Worm (Caenorhabditis elegans) whole organism, L1 larva: ENCODE measurements around the gene srh-47.
A peak's percentile ranks its signal among the peaks of the same experiment; 100 is the strongest.

Experiments
- C04F5.9 ChIP-seq: sonication (generic microtip); optimal IDR thresholded peaks from 2 replicates; lab custom pipeline; 2016; ENCODE audit warnings: missing genetic modification characterization, missing compliant biosample characterization
- C16A3.4 ChIP-seq: fragments of 150-350 bp; optimal IDR thresholded peaks from 2 replicates; lab custom pipeline; 2014; ENCODE audit warnings: missing biosample characterization, missing genetic modification characterization
- F16B12.6 ChIP-seq: fragments of 150-350 bp; optimal IDR thresholded peaks from 2 replicates; lab custom pipeline; 2014; ENCODE audit warnings: missing biosample characterization, missing genetic modification characterization
- aha-1 ChIP-seq: fragments of 150-350 bp; optimal IDR thresholded peaks from 2 replicates; lab custom pipeline; 2014; ENCODE audit warnings: missing biosample characterization, missing genetic modification characterization
- aly-2 ChIP-seq: fragments of 150-350 bp; optimal IDR thresholded peaks from 2 replicates; lab custom pipeline; 2014; ENCODE audit warnings: missing biosample characterization, missing genetic modification characterization
- blmp-1 ChIP-seq: fragments of 150-350 bp; optimal IDR thresholded peaks from 2 replicates; lab custom pipeline; 2014; ENCODE audit warnings: missing biosample characterization, missing genetic modification characterization
- ceh-63 ChIP-seq: fragments of 200-800 bp; sonication (Bioruptor generic); optimal IDR thresholded peaks from 2 replicates; lab custom pipeline; 2018; ENCODE audit warnings: mild to moderate bottlenecking, missing genetic modification characterization, missing compliant biosample characterization
- ceh-8 ChIP-seq: fragments of 200-800 bp; sonication (Bioruptor generic); optimal IDR thresholded peaks from 2 replicates; lab custom pipeline; 2018; ENCODE audit warnings: mild to moderate bottlenecking, missing genetic modification characterization, moderate library complexity, missing compliant biosample characterization
- ceh-88 ChIP-seq: fragments of 200-800 bp; sonication (Bioruptor generic); IDR thresholded peaks from 2 replicates; pipeline ENCODE4 v1.3.6; 2022; ENCODE audit warnings: missing genetic modification characterization, missing compliant biosample characterization
- ces-1 ChIP-seq: fragments of 150-350 bp; optimal IDR thresholded peaks from 2 replicates; lab custom pipeline; 2014; ENCODE audit warnings: missing biosample characterization, missing genetic modification reagents, missing genetic modification characterization
- efl-1 ChIP-seq, 4 experiments: fragments of 150-350 bp; optimal IDR thresholded peaks in 3 of 4; peaks in 1 of 4; 1 replicate in 1 of 4; 2 replicates in 3 of 4; lab custom pipeline; 2014; ENCODE audit warnings: missing biosample characterization in 2 of 4, missing genetic modification characterization in 2 of 4, missing genetic modification reagents in 2 of 4
- egl-13 ChIP-seq: sonication (generic microtip); optimal IDR thresholded peaks from 2 replicates; lab custom pipeline; 2016; ENCODE audit warnings: missing genotype, missing genetic modification reagents, missing genetic modification characterization, missing compliant biosample characterization
- fkh-10 ChIP-seq: sonication (generic microtip); optimal IDR thresholded peaks from 2 replicates; lab custom pipeline; 2017; ENCODE audit warnings: missing biosample characterization, missing genetic modification reagents, missing genetic modification characterization
- fos-1 ChIP-seq: fragments of 150-350 bp; optimal IDR thresholded peaks from 2 replicates; lab custom pipeline; 2014; ENCODE audit warnings: missing biosample characterization, missing genetic modification characterization
- grh-1 ChIP-seq: fragments of 200-800 bp; sonication (Bioruptor generic); IDR thresholded peaks from 2 replicates; pipeline ENCODE4 v1.3.6; 2022; ENCODE audit warnings: missing genetic modification reagents, missing genetic modification characterization, missing compliant biosample characterization
- hpl-2 ChIP-seq: fragments of 150-350 bp; optimal IDR thresholded peaks from 2 replicates; lab custom pipeline; 2014; ENCODE audit warnings: missing biosample characterization, missing genetic modification reagents, missing genetic modification characterization
- isw-1 ChIP-seq: fragments of 200-800 bp; sonication (Bioruptor generic); IDR thresholded peaks from 2 replicates; pipeline ENCODE4 v1.3.6; 2022; ENCODE audit warnings: missing genetic modification characterization, missing compliant biosample characterization
- lin-13 ChIP-seq: fragments of 150-350 bp; optimal IDR thresholded peaks from 2 replicates; lab custom pipeline; 2014; ENCODE audit warnings: missing biosample characterization, missing genetic modification reagents, missing genetic modification characterization
- lin-35 ChIP-seq, 2 experiments: fragments of 150-350 bp; optimal IDR thresholded peaks; 2 replicates each; lab custom pipeline; 2014; ENCODE audit warnings: missing biosample characterization in 2 of 2, missing genetic modification characterization in 2 of 2, missing genetic modification reagents in 2 of 2
- lsy-2 ChIP-seq, 2 experiments: fragments of 150-350 bp; optimal IDR thresholded peaks; 2 replicates each; lab custom pipeline; 2014; ENCODE audit warnings: missing biosample characterization in 2 of 2, missing genetic modification characterization in 2 of 2
- mdl-1 ChIP-seq, 2 experiments: fragments of 150-350 bp; optimal IDR thresholded peaks; 2 replicates each; lab custom pipeline; 2014 to 2017; ENCODE audit warnings: missing biosample characterization in 2 of 2, missing genetic modification characterization in 2 of 2, inconsistent platforms in 1 of 2
- mep-1 ChIP-seq: fragments of 150-350 bp; optimal IDR thresholded peaks from 2 replicates; lab custom pipeline; 2014; ENCODE audit warnings: missing biosample characterization, missing genetic modification characterization
- nhr-11 ChIP-seq: fragments of 150-350 bp; optimal IDR thresholded peaks from 2 replicates; lab custom pipeline; 2014; ENCODE audit warnings: missing biosample characterization, missing genetic modification characterization
- nhr-12 ChIP-seq: sonication (generic microtip); optimal IDR thresholded peaks from 2 replicates; lab custom pipeline; 2017; ENCODE audit warnings: missing biosample characterization, missing genetic modification characterization
- nhr-84 ChIP-seq: sonication (generic microtip); optimal IDR thresholded peaks from 2 replicates; lab custom pipeline; 2017; ENCODE audit warnings: missing biosample characterization, missing genetic modification characterization
- nhr-90 ChIP-seq: sonication (generic microtip); optimal IDR thresholded peaks from 2 replicates; lab custom pipeline; 2016; ENCODE audit warnings: mild to moderate bottlenecking, missing genetic modification characterization, missing compliant biosample characterization; ENCODE audit not compliant: poor library complexity
- pag-3 ChIP-seq: sonication (generic microtip); optimal IDR thresholded peaks from 2 replicates; lab custom pipeline; 2017; ENCODE audit warnings: missing genetic modification characterization, mild to moderate bottlenecking, missing compliant biosample characterization, antibody characterized with exemption, borderline replicate concordance; ENCODE audit not compliant: insufficient read depth
- skn-1 ChIP-seq: fragments of 150-350 bp; optimal IDR thresholded peaks from 2 replicates; lab custom pipeline; 2014; ENCODE audit warnings: missing biosample characterization, missing genetic modification characterization
- snu-23 ChIP-seq: sonication (generic microtip); optimal IDR thresholded peaks from 2 replicates; lab custom pipeline; 2016; ENCODE audit warnings: missing genetic modification characterization, missing compliant biosample characterization
- sox-4 ChIP-seq: sonication (generic microtip); optimal IDR thresholded peaks from 2 replicates; lab custom pipeline; 2016; ENCODE audit warnings: missing genetic modification characterization, missing compliant biosample characterization
- sup-37 ChIP-seq: fragments of 200-800 bp; sonication (Bioruptor generic); optimal IDR thresholded peaks from 2 replicates; lab custom pipeline; 2018; ENCODE audit warnings: mild to moderate bottlenecking, missing genetic modification characterization, missing compliant biosample characterization
- tlp-1 ChIP-seq: fragments of 150-350 bp; optimal IDR thresholded peaks from 2 replicates; lab custom pipeline; 2014; ENCODE audit warnings: missing biosample characterization, missing genetic modification characterization
- unc-30 ChIP-seq: sonication (generic microtip); optimal IDR thresholded peaks from 2 replicates; lab custom pipeline; 2017; ENCODE audit warnings: missing biosample characterization, missing genetic modification characterization
- unc-86 ChIP-seq: sonication (generic microtip); optimal IDR thresholded peaks from 2 replicates; lab custom pipeline; 2016; ENCODE audit warnings: missing genetic modification characterization, missing compliant biosample characterization
- unc-98 ChIP-seq: fragments of 200-800 bp; sonication (Bioruptor generic); IDR thresholded peaks from 2 replicates; pipeline ENCODE4 v1.3.6; 2022; ENCODE audit warnings: missing genetic modification characterization, missing compliant biosample characterization
- zag-1 ChIP-seq: fragments of 150-350 bp; optimal IDR thresholded peaks from 2 replicates; lab custom pipeline; 2014; ENCODE audit warnings: missing biosample characterization, missing genetic modification characterization

The srh-47 gene

DNA sequence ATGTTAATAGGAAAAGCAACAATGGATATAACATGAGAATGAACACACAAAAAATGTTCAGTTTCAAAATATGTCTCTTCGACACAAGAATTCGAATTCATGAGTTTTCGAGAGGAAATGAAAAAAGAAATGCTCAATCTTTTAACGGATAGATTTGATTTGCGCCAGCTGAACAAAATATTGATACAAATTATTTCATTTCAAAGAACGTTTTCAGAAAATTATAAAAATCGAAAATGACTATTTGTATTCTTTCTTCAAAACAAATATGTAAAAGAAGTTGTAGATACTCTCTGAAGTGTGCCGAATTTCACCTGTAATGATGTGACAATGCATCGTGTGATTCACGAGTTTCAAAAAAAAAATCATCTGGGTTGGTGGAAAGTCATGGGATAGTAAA lies at the start of gene srh-47:
Gene srh-47, minus strand, starts transcription at position 101 of the 400 bp plus-strand sequence.
- TF ChIP-seq nhr-90 (tag; lab: Kevin White, UChicago) (no peak), nhr-84 (tag; lab: Kevin White, UChicago) (no peak), C16A3.4 (tag; lab: Kevin White, UChicago) (no peak), nhr-12 (no peak), tlp-1 (tag; lab: Kevin White, UChicago) (no peak), unc-98 (no peak), aly-2 (no peak)

ce11 chrV:11346912-11347311 lies 46.5 kb upstream of the srh-47 start, which contains the start of gene grl-7:
TSS of gene grl-7 (minus strand) at chrV:11347012.
- no peak for TF ChIP-seq efl-1 (optimal IDR thresholded peaks at IDR 0.05; lab: Kevin White, UChicago)
- TF ChIP-seq efl-1 (GFP tag; optimal IDR thresholded peaks at IDR 0.05 in 1 of 2; lab: Kevin White, UChicago) = peak in 1 of 2 experiments; percentile 33
- no peak for TF ChIP-seq ceh-88
- TF ChIP-seq sup-37 (GFP tag; lab: Kevin White, UChicago) = no peak
- no peak for TF ChIP-seq lin-35 (GFP tag; optimal IDR thresholded peaks at IDR 0.05; lab: Kevin White, UChicago)
- no peak for TF ChIP-seq unc-30 (tag; lab: Kevin White, UChicago)
- no peak for TF ChIP-seq unc-86 (tag; lab: Kevin White, UChicago)
- no peak for TF ChIP-seq zag-1 (tag; lab: Kevin White, UChicago)
- TF ChIP-seq F16B12.6 (tag; lab: Kevin White, UChicago) = no peak
- TF ChIP-seq ceh-8 (GFP tag; lab: Kevin White, UChicago) = no peak

DNA sequence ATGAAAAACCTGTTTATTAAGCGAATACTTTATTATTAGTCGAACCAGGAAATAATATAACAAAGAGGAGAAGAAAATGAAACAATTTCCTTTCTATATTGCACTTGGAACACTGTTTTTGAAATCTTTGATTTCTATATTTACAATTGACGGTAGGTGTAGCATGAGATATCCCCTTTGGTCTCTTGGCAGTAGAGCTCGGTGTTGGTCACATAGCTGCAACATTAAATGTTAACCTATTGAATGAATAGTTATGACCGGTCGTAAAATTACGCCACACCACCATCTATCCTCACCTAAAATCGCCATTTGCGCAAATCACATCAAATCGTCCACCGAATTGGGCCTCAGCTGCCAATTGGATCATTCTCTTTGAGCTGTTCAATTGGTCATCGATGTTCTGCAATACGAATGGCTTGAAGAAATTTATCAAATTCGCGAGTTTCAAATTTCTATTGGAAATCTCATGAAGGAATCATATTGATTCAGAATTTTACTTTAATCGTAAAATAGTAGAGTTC lies 44.4 kb upstream of the srh-47 start:
- TF ChIP-seq ces-1 (no peak), fkh-10 (GFP tag; lab: Kevin White, UChicago) (no peak), egl-13 (tag; lab: Kevin White, UChicago) (no peak), blmp-1 (tag; lab: Kevin White, UChicago) (no peak), aha-1 (tag; lab: Kevin White, UChicago) (no peak), pag-3 (tag; lab: Kevin White, UChicago) (no peak), skn-1 (no peak), efl-1 (optimal IDR thresholded peaks at IDR 0.05; lab: Kevin White, UChicago) (no peak), efl-1 (GFP tag; optimal IDR thresholded peaks at IDR 0.05 in 1 of 2; lab: Kevin White, UChicago) (peak in 1 of 2 experiments; percentile 9)

DNA sequence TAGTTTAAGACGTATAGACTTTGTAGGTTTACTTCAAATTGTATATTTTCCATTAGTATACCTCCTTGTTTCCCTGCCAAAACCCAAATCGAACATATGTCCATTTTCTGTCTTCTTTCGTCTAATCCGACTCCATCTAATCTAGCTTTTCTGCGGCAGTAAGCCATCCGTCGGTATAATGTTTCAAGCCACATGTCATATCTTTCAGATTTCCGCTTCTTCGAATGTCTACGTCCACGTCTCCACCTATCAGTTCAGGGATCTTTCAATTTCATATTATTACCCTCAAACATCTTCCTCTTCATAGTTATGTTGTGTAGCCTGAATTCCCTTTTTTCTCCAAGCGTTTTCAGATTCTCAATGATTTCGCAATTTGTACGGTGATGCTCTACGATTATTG lies 43.7 kb upstream of the srh-47 start:
- TF ChIP-seq mep-1 (tag; lab: Kevin White, UChicago) (no peak), egl-13 (tag; lab: Kevin White, UChicago) (no peak), sup-37 (GFP tag; lab: Kevin White, UChicago) (no peak), lin-13 (GFP tag; lab: Kevin White, UChicago) (no peak), fos-1 (tag; lab: Kevin White, UChicago) (no peak), hpl-2 (GFP tag; lab: Kevin White, UChicago) (no peak), lsy-2 (tag; optimal IDR thresholded peaks at IDR 0.05; lab: Kevin White, UChicago) (no peak), sox-4 (tag; lab: Kevin White, UChicago) (no peak), ceh-63 (GFP tag; lab: Kevin White, UChicago) (no peak), C04F5.9 (tag; lab: Kevin White, UChicago) (no peak), unc-98 (no peak), nhr-11 (no peak), mdl-1 (tag; optimal IDR thresholded peaks at IDR 0.05; lab: Kevin White, UChicago) (no peak), isw-1 (GFP tag; lab: Robert Waterston, UW) (no peak), grh-1 (no peak), snu-23 (GFP tag; lab: Kevin White, UChicago) (no peak)
